Worm (Caenorhabditis elegans) whole organism, L1 larva: ENCODE measurements around the gene nspd-7.

ENCODE experiments used
- C04F5.9 ChIP-seq: sonication (generic microtip); optimal IDR thresholded peaks from 2 replicates; lab custom pipeline; 2016; ENCODE audit warnings: missing genetic modification characterization, missing compliant biosample characterization
- C34B4.2 ChIP-seq: sonication (generic microtip); optimal IDR thresholded peaks from 2 replicates; lab custom pipeline; 2017; ENCODE audit warnings: mild to moderate bottlenecking, missing genetic modification characterization, missing compliant biosample characterization
- aly-2 ChIP-seq: fragments of 150-350 bp; optimal IDR thresholded peaks from 2 replicates; lab custom pipeline; 2014; ENCODE audit warnings: missing biosample characterization, missing genetic modification characterization
- ceh-63 ChIP-seq: fragments of 200-800 bp; sonication (Bioruptor generic); optimal IDR thresholded peaks from 2 replicates; lab custom pipeline; 2018; ENCODE audit warnings: mild to moderate bottlenecking, missing genetic modification characterization, missing compliant biosample characterization
- dsc-1 ChIP-seq: sonication (generic microtip); optimal IDR thresholded peaks from 2 replicates; lab custom pipeline; 2016; ENCODE audit warnings: mild to moderate bottlenecking, missing genetic modification characterization, missing compliant biosample characterization
- efl-1 ChIP-seq, 4 experiments: fragments of 150-350 bp; optimal IDR thresholded peaks in 3 of 4; peaks in 1 of 4; 1 replicate in 1 of 4; 2 replicates in 3 of 4; lab custom pipeline; 2014; ENCODE audit warnings: missing biosample characterization in 2 of 4, missing genetic modification characterization in 2 of 4, missing genetic modification reagents in 2 of 4
- egl-13 ChIP-seq: sonication (generic microtip); optimal IDR thresholded peaks from 2 replicates; lab custom pipeline; 2016; ENCODE audit warnings: missing genotype, missing genetic modification reagents, missing genetic modification characterization, missing compliant biosample characterization
- elt-3 ChIP-seq, 6 experiments: fragments of 150-350 bp in 1 of 6; sonication (generic microtip); optimal IDR thresholded peaks; 2 replicates each; lab custom pipeline; 2017 to 2018; ENCODE audit warnings: missing biosample characterization in 6 of 6, missing genetic modification characterization in 6 of 6, inconsistent platforms in 1 of 6
- fkh-10 ChIP-seq: sonication (generic microtip); optimal IDR thresholded peaks from 2 replicates; lab custom pipeline; 2017; ENCODE audit warnings: missing biosample characterization, missing genetic modification reagents, missing genetic modification characterization
- fkh-4 ChIP-seq: sonication (generic microtip); optimal IDR thresholded peaks from 2 replicates; lab custom pipeline; 2016; ENCODE audit warnings: missing compliant biosample characterization, missing genetic modification characterization, borderline replicate concordance
- hlh-17 ChIP-seq: fragments of 200-800 bp; sonication (Bioruptor generic); optimal IDR thresholded peaks from 2 replicates; lab custom pipeline; 2018; ENCODE audit warnings: missing genetic modification characterization, mild to moderate bottlenecking, missing compliant biosample characterization, moderate library complexity, borderline replicate concordance
- hlh-4 ChIP-seq: sonication (generic microtip); optimal IDR thresholded peaks from 2 replicates; lab custom pipeline; 2016; ENCODE audit warnings: mild to moderate bottlenecking, missing genetic modification characterization, missing compliant biosample characterization
- isw-1 ChIP-seq: fragments of 200-800 bp; sonication (Bioruptor generic); IDR thresholded peaks from 2 replicates; pipeline ENCODE4 v1.3.6; 2022; ENCODE audit warnings: missing genetic modification characterization, missing compliant biosample characterization
- lin-35 ChIP-seq, 2 experiments: fragments of 150-350 bp; optimal IDR thresholded peaks; 2 replicates each; lab custom pipeline; 2014; ENCODE audit warnings: missing biosample characterization in 2 of 2, missing genetic modification characterization in 2 of 2, missing genetic modification reagents in 2 of 2
- mab-9 ChIP-seq: fragments of 200-800 bp; sonication (Bioruptor generic); IDR thresholded peaks from 2 replicates; pipeline ENCODE4 v1.3.6; 2022; ENCODE audit warnings: missing genetic modification reagents, missing genetic modification characterization, missing compliant biosample characterization
- mef-2 ChIP-seq: fragments of 150-350 bp; optimal IDR thresholded peaks from 2 replicates; lab custom pipeline; 2014; ENCODE audit warnings: missing biosample characterization, missing genetic modification characterization
- mep-1 ChIP-seq: fragments of 150-350 bp; optimal IDR thresholded peaks from 2 replicates; lab custom pipeline; 2014; ENCODE audit warnings: missing biosample characterization, missing genetic modification characterization
- nhr-20 ChIP-seq: sonication (generic microtip); optimal IDR thresholded peaks from 2 replicates; lab custom pipeline; 2016; ENCODE audit warnings: mild to moderate bottlenecking, missing genetic modification characterization, missing compliant biosample characterization
- nhr-28 ChIP-seq: fragments of 150-350 bp; optimal IDR thresholded peaks from 2 replicates; lab custom pipeline; 2014; ENCODE audit warnings: missing biosample characterization, missing genetic modification characterization
- nhr-47 ChIP-seq: sonication (generic microtip); optimal IDR thresholded peaks from 2 replicates; lab custom pipeline; 2016; ENCODE audit warnings: mild to moderate bottlenecking, missing genetic modification characterization, moderate library complexity, missing compliant biosample characterization
- nhr-71 ChIP-seq: sonication (generic microtip); optimal IDR thresholded peaks from 2 replicates; lab custom pipeline; 2016; ENCODE audit warnings: mild to moderate bottlenecking, missing genetic modification characterization, moderate library complexity, missing compliant biosample characterization
- nhr-85 ChIP-seq: sonication (generic microtip); peaks from one replicate; lab custom pipeline; 2016; ENCODE audit warnings: missing genetic modification characterization, inconsistent platforms, missing compliant biosample characterization
- nhr-90 ChIP-seq: sonication (generic microtip); optimal IDR thresholded peaks from 2 replicates; lab custom pipeline; 2016; ENCODE audit warnings: mild to moderate bottlenecking, missing genetic modification characterization, missing compliant biosample characterization; ENCODE audit not compliant: poor library complexity
- rnt-1 ChIP-seq: sonication (generic microtip); optimal IDR thresholded peaks from 2 replicates; lab custom pipeline; 2016; ENCODE audit warnings: mild to moderate bottlenecking, missing genetic modification characterization, moderate library complexity, missing compliant biosample characterization
- snpc-4 ChIP-seq: fragments of 150-350 bp; optimal IDR thresholded peaks from 2 replicates; lab custom pipeline; 2014; ENCODE audit warnings: missing biosample characterization, missing genetic modification characterization
- tbx-2 ChIP-seq: sonication (generic microtip); optimal IDR thresholded peaks from 2 replicates; lab custom pipeline; 2016; ENCODE audit warnings: missing genetic modification characterization, missing compliant biosample characterization
- tlp-1 ChIP-seq: fragments of 150-350 bp; optimal IDR thresholded peaks from 2 replicates; lab custom pipeline; 2014; ENCODE audit warnings: missing biosample characterization, missing genetic modification characterization
- unc-130 ChIP-seq: fragments of 150-350 bp; optimal IDR thresholded peaks from 2 replicates; lab custom pipeline; 2017; ENCODE audit warnings: missing biosample characterization, missing genetic modification characterization, inconsistent platforms
- unc-30 ChIP-seq: sonication (generic microtip); optimal IDR thresholded peaks from 2 replicates; lab custom pipeline; 2017; ENCODE audit warnings: missing biosample characterization, missing genetic modification characterization
- unc-98 ChIP-seq: fragments of 200-800 bp; sonication (Bioruptor generic); IDR thresholded peaks from 2 replicates; pipeline ENCODE4 v1.3.6; 2022; ENCODE audit warnings: missing genetic modification characterization, missing compliant biosample characterization
- vab-15 ChIP-seq: sonication (generic microtip); optimal IDR thresholded peaks from 2 replicates; lab custom pipeline; 2017; ENCODE audit warnings: missing genotype, mild to moderate bottlenecking, missing genetic modification characterization, missing compliant biosample characterization
- zip-4 ChIP-seq: fragments of 200-800 bp; sonication (Bioruptor generic); optimal IDR thresholded peaks from 2 replicates; lab custom pipeline; 2018; ENCODE audit warnings: mild to moderate bottlenecking, missing genetic modification characterization, moderate library complexity, missing compliant biosample characterization
- ztf-4 ChIP-seq: fragments of 150-350 bp; optimal IDR thresholded peaks from 2 replicates; lab custom pipeline; 2014; ENCODE audit warnings: missing biosample characterization, missing genetic modification characterization

Gene nspd-7

DNA sequence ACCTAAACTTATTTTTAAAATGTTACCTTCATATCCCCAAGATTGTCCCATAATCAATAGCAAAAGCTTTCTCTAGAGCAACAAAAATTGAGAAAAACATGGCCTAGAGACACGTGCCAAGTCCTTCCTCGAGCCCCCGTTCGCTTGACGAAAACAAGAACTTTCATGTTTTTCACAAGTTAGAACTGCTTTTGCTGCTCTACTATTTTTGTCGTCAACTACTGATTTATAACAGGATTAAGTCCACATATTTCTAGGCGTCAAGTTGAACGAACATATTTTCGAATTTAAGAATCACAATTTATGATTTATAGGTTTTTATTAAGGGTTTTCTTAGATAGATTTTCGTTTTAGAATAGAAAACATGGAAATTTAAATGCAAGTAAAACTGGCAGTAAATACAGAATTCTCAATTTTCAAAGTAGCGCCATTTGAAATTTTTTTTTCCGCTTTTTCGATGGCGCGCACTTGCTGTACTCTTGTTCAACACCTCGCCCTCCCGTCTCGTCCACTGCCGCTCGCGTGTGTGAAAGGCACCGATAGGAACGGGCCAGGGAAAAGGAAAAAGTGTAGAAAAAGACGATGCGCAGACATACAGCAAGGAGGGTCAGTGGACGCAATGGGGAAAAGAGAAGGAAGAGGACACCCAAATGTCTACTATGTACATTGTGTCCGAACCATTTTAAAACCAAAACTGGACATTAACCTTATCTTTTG, 15.4 kb upstream of the nspd-7 start, which contains the start of gene rad-51 (continued):
- peak; percentile 64 for TF ChIP-seq nhr-20
- peak; percentile 89 to 93 for TF ChIP-seq lin-35 (GFP tag; optimal IDR thresholded peaks at IDR 0.05; lab: Kevin White, UChicago)
- TF ChIP-seq C04F5.9 (tag; lab: Kevin White, UChicago): no peak
- TF ChIP-seq C34B4.2: no peak
- peak; percentile 17 for TF ChIP-seq nhr-90
- no peak for TF ChIP-seq mab-9 (GFP tag; lab: Robert Waterston, UW)
- TF ChIP-seq ceh-63: no peak
- TF ChIP-seq hlh-17 (GFP tag; lab: Kevin White, UChicago): no peak
- peak; percentile 24; the same call in 1 of the 2 replicates for TF ChIP-seq isw-1 (GFP tag; lab: Robert Waterston, UW)
- peak; percentile 57 to 89 for TF ChIP-seq efl-1 (optimal IDR thresholded peaks at IDR 0.05; lab: Kevin White, UChicago)
- peak; percentile 86 to 98 for TF ChIP-seq efl-1 (GFP tag; optimal IDR thresholded peaks at IDR 0.05 in 1 of 2; lab: Kevin White, UChicago)
- peak in 1 of 6 experiments; percentile 6 for TF ChIP-seq elt-3 (tag; optimal IDR thresholded peaks at IDR 0.05; lab: Kevin White, UChicago)
- TF ChIP-seq dsc-1 (tag; lab: Kevin White, UChicago): no peak

DNA sequence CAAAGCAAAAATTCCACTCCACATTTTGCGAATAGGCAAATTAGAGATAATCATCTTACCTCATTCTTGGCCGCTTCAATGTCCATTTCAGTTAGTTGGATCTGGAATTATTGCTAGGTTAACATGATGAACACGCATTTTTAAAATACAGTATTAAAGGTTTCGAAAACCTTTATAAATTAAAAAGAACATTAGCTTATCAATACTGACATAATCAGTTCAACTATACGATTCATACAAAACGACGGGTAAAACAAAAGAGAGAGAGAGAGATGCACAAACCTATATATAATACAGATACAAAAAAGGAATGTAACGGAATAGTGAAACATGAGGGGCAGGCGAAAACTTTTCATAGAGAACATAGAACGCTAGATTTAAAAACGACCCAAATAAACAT, 12.5 kb upstream of the nspd-7 start, which contains the start of gene thk-1:
TSS of gene thk-1 (minus strand) at position 101 of the 400 bp plus-strand sequence.
- TF ChIP-seq hlh-4 (tag; lab: Kevin White, UChicago): no peak
- TF ChIP-seq fkh-4 (tag; lab: Kevin White, UChicago): no peak
- TF ChIP-seq tlp-1 (tag; lab: Kevin White, UChicago): no peak
- TF ChIP-seq unc-130: no peak
- no peak for TF ChIP-seq mep-1 (tag; lab: Kevin White, UChicago)
- TF ChIP-seq mef-2 (tag; lab: Kevin White, UChicago): no peak
- no peak for TF ChIP-seq egl-13
- no peak for TF ChIP-seq lin-35 (GFP tag; optimal IDR thresholded peaks at IDR 0.05; lab: Kevin White, UChicago)
- no peak for TF ChIP-seq zip-4 (GFP tag; lab: Kevin White, UChicago)
- no peak for TF ChIP-seq rnt-1 (tag; lab: Kevin White, UChicago)
- TF ChIP-seq nhr-28 (tag; lab: Kevin White, UChicago): no peak
- TF ChIP-seq aly-2 (tag; lab: Kevin White, UChicago): no peak
- no peak for TF ChIP-seq ztf-4 (tag; lab: Kevin White, UChicago)
- no peak for TF ChIP-seq unc-30 (tag; lab: Kevin White, UChicago)

DNA sequence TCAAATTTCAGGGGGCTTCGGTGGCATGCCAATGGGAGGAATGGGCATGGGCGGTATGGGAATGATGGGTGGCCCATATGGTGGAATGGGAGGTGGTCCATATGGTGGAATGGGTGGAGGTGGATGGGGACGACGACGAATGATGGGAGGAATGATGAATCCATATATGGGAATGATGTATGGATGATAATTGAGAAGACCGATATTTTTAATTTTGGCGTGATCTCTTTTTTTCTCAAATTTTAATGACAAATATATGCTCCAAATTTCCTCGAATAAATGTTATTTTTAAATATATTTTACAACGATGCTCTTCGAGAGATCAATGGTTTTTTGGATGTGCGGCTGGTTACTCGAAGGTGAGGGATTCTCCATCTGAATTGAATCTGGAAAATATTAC, 8.7 kb upstream of the nspd-7 start, which contains the start of gene Y43C5A.4:
TSS of gene Y43C5A.4 (plus strand) at position 301 of the 400 bp plus-strand sequence.
- TF ChIP-seq nhr-47 (tag; lab: Kevin White, UChicago) (no peak), snpc-4 (tag; lab: Kevin White, UChicago) (no peak), ztf-4 (tag; lab: Kevin White, UChicago) (no peak), unc-98 (GFP tag; lab: Robert Waterston, UW) (no peak), nhr-20 (no peak)

DNA sequence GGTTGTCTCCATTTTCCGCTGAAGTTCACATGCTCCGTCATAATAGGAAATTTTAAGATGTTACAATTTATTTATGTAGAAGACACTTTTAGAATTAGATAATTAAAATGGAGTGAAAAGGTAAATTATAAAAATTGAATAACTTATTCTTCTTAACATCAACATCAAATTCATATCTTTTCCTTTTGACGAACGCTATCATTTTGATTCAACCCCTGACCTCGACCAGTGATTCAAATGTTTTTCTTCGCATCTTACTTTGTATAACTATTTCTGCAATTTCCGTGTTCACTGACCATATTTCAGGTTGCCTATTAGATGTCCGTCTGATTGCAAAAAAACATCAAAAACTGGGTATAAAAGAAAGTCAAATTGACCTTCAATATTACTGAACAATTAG, 8.0 kb upstream of the nspd-7 start, which contains the start of gene Y43C5A.7:
TSS of gene Y43C5A.7 (plus strand) at position 301 of the 400 bp plus-strand sequence.
- TF ChIP-seq isw-1 (GFP tag; lab: Robert Waterston, UW): no peak

DNA sequence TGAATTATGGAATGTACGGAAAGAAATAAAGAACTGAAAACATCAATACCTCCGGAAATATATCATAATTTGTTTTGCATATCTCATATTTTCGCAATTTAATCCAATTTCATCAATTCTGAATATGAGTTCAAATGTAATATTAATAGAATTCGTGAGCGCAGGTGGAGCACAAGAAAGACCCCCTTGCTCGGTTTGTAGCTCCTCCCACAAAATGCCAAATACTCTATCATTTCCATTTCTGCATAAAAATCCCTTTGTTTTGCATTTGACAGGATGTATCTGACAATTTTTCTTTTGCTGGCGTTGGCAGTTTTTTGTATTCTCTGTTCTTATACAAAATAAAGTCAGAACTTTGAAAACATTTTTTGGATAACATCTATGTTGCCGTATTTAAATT, 6.1 kb upstream of the nspd-7 start:
- TF ChIP-seq fkh-10 (GFP tag; lab: Kevin White, UChicago) (no peak), vab-15 (tag; lab: Kevin White, UChicago) (no peak), nhr-85 (tag; lab: Kevin White, UChicago) (peak; percentile 75), tbx-2 (tag; lab: Kevin White, UChicago) (no peak), nhr-71 (tag; lab: Kevin White, UChicago) (peak; percentile 37)
